Worm (Caenorhabditis elegans): ENCODE measurements around the gene nhr-239.

DNA sequence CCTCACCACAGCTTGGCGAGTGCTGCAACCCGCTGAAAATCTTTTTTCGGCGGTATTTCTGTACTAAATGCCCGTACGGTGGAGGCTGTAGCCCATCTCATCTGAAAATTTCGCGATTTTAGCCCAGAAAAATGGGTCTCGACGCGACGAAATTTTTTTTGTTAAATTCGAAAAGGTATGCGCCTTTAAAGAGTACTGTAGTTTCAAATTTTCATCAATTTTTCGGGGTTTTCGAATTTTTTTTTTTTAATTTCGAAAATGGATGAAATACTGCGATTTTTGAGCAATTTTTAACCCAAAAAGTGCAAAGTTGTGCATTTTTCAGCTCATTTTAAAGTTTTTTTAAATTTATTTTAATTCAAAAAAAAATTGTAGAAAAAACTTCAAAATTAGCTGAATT, 9.9 kb downstream of the nhr-239 start, which contains the start of gene Y54F10AR.2:
- no peak for TF ChIP-seq sptf-1 (tag; optimal IDR thresholded peaks at IDR 0.05)
- TF ChIP-seq nhr-47 (tag; optimal IDR thresholded peaks at IDR 0.05), result no peak
- TF ChIP-seq zag-1 (tag; optimal IDR thresholded peaks at IDR 0.05), result no peak
- no peak for TF ChIP-seq irx-1 (tag; optimal IDR thresholded peaks at IDR 0.05)
- TF ChIP-seq ztf-11 (tag; optimal IDR thresholded peaks at IDR 0.05), result no peak
- TF ChIP-seq C16A3.4 (tag; optimal IDR thresholded peaks at IDR 0.05), result no peak
- TF ChIP-seq nhr-237 (tag; optimal IDR thresholded peaks at IDR 0.05), result no peak

All from whole organism, L1 larva.